Worm (Caenorhabditis elegans) whole organism, young adult: ENCODE results near the gene C50B8.6.

ENCODE experiments used
- F23B12.7 ChIP-seq: sonication (generic microtip); optimal IDR thresholded peaks from 2 replicates; lab custom pipeline; 2017; ENCODE audit warnings: missing genetic modification characterization, mild to moderate bottlenecking, missing compliant biosample characterization, antibody characterized with exemption, moderate library complexity; ENCODE audit not compliant: insufficient read depth
- F49E8.2 ChIP-seq: sonication (generic microtip); optimal IDR thresholded peaks from 3 replicates; lab custom pipeline; 2017; ENCODE audit warnings: missing genetic modification characterization, mild to moderate bottlenecking, missing compliant biosample characterization, antibody characterized with exemption, moderate library complexity; ENCODE audit not compliant: insufficient read depth
- attf-3 ChIP-seq: fragments of 200-800 bp; sonication (Bioruptor generic); conservative IDR thresholded peaks from 2 replicates; pipeline ENCODE4 v1.3.6; 2022; ENCODE audit warnings: missing genetic modification reagents, missing genetic modification characterization, missing compliant biosample characterization
- attf-6 ChIP-seq: fragments of 200-800 bp; sonication (Bioruptor generic); IDR thresholded peaks from 2 replicates; pipeline ENCODE4 v1.3.6; 2022; ENCODE audit warnings: missing genetic modification reagents, missing genetic modification characterization, missing compliant biosample characterization
- cebp-1 ChIP-seq, 2 experiments: fragments of 200-800 bp in 1 of 2; sonication (Bioruptor generic) in 1 of 2; sonication (generic microtip) in 1 of 2; IDR thresholded peaks in 1 of 2; optimal IDR thresholded peaks in 1 of 2; 2 replicates each; pipeline versions ENCODE4 v1.3.6 to Lab custom; 2017 to 2022; ENCODE audit warnings: missing compliant biosample characterization in 2 of 2, missing genetic modification characterization in 2 of 2, mild to moderate bottlenecking in 1 of 2, missing genetic modification reagents in 1 of 2, moderate library complexity in 1 of 2
- ceh-100 ChIP-seq: fragments of 200-800 bp; sonication (Bioruptor generic); IDR thresholded peaks from 2 replicates; pipeline ENCODE4 v1.3.6; 2022; ENCODE audit warnings: missing genetic modification reagents, missing genetic modification characterization, missing compliant biosample characterization
- ceh-58 ChIP-seq: fragments of 200-800 bp; sonication (Bioruptor generic); IDR thresholded peaks from 2 replicates; pipeline ENCODE4 v1.3.6; 2022; ENCODE audit warnings: missing genetic modification characterization, missing compliant biosample characterization
- ceh-91 ChIP-seq: fragments of 200-800 bp; sonication (Bioruptor generic); IDR thresholded peaks from 2 replicates; pipeline ENCODE4 v1.3.6; 2022; ENCODE audit warnings: missing genetic modification reagents, missing genetic modification characterization, missing compliant biosample characterization
- chd-7 ChIP-seq: sonication (generic microtip); optimal IDR thresholded peaks from 2 replicates; lab custom pipeline; 2016; ENCODE audit warnings: mild to moderate bottlenecking, missing genetic modification characterization, moderate library complexity, missing compliant biosample characterization
- dpl-1 ChIP-seq: fragments of 150-350 bp; optimal IDR thresholded peaks from 2 replicates; lab custom pipeline; 2014; ENCODE audit warnings: missing biosample characterization, missing genetic modification reagents, missing genetic modification characterization
- hlh-26 ChIP-seq: fragments of 200-800 bp; sonication (Bioruptor generic); conservative IDR thresholded peaks from 2 replicates; pipeline ENCODE4 v1.3.6; 2022; ENCODE audit warnings: missing genetic modification reagents, missing genetic modification characterization, missing compliant biosample characterization
- hmg-1.2 ChIP-seq: fragments of 200-800 bp; sonication (Bioruptor generic); IDR thresholded peaks from 2 replicates; pipeline ENCODE4 v1.3.6; 2022; ENCODE audit warnings: missing genetic modification reagents, missing genetic modification characterization, missing compliant biosample characterization
- hmg-20 ChIP-seq: fragments of 200-800 bp; sonication (Bioruptor generic); IDR thresholded peaks from 2 replicates; pipeline ENCODE4 v1.3.6; 2022; ENCODE audit warnings: missing genetic modification reagents, missing genetic modification characterization, missing compliant biosample characterization
- hsf-1 ChIP-seq: fragments of 200-800 bp; sonication (Bioruptor generic); IDR thresholded peaks from 2 replicates; pipeline ENCODE4 v1.3.6; 2022; ENCODE audit warnings: missing genetic modification reagents, missing genetic modification characterization, missing compliant biosample characterization
- lsl-1 ChIP-seq: fragments of 200-800 bp; sonication (Bioruptor generic); optimal IDR thresholded peaks from 2 replicates; lab custom pipeline; 2018; ENCODE audit warnings: mild to moderate bottlenecking, missing genetic modification characterization, moderate library complexity, missing compliant biosample characterization
- madf-3 ChIP-seq: fragments of 200-800 bp; sonication (Bioruptor generic); IDR thresholded peaks from 2 replicates; pipeline ENCODE4 v1.3.6; 2022; ENCODE audit warnings: missing genetic modification reagents, missing genetic modification characterization, missing compliant biosample characterization
- madf-6 ChIP-seq: fragments of 200-800 bp; sonication (Bioruptor generic); IDR thresholded peaks from 2 replicates; pipeline ENCODE4 v1.3.6; 2022; ENCODE audit warnings: missing genetic modification reagents, missing genetic modification characterization, missing compliant biosample characterization
- mes-4 ChIP-seq: sonication (generic microtip); optimal IDR thresholded peaks from 2 replicates; lab custom pipeline; 2016; ENCODE audit warnings: missing genotype, missing genetic modification characterization, missing compliant biosample characterization
- mxl-1 ChIP-seq: sonication (generic microtip); optimal IDR thresholded peaks from 2 replicates; lab custom pipeline; 2016; ENCODE audit warnings: missing genetic modification characterization, missing compliant biosample characterization
- pha-4 ChIP-seq: fragments of 150-350 bp; sonication (generic microtip); optimal IDR thresholded peaks from 2 replicates; lab custom pipeline; 2014; ENCODE audit warnings: missing biosample characterization, missing genetic modification reagents, missing genetic modification characterization
- repo-1 ChIP-seq: sonication (generic microtip); optimal IDR thresholded peaks from 2 replicates; lab custom pipeline; 2017; ENCODE audit warnings: mild to moderate bottlenecking, missing genetic modification characterization, missing compliant biosample characterization
- snpc-4 ChIP-seq, 5 experiments: fragments of 150-350 bp in 1 of 5; sonication (generic microtip) in 4 of 5; optimal IDR thresholded peaks; 2 replicates each; lab custom pipeline; 2014 to 2018; ENCODE audit warnings: missing genetic modification characterization in 5 of 5, missing biosample characterization in 3 of 5, antibody characterized with exemption in 2 of 5, mild to moderate bottlenecking in 2 of 5, missing compliant biosample characterization in 2 of 5, missing genotype in 2 of 5, moderate library complexity in 2 of 5, missing genetic modification reagents in 1 of 5
- tlf-1 ChIP-seq: fragments of 200-800 bp; sonication (Bioruptor generic); optimal IDR thresholded peaks from 2 replicates; lab custom pipeline; 2018; ENCODE audit warnings: mild to moderate bottlenecking, missing genetic modification characterization, missing compliant biosample characterization
- xnd-1 ChIP-seq: sonication (generic microtip); optimal IDR thresholded peaks from 2 replicates; lab custom pipeline; 2016; ENCODE audit warnings: missing genotype, missing genetic modification reagents, missing genetic modification characterization, missing compliant biosample characterization
- ztf-18 ChIP-seq: sonication (generic microtip); optimal IDR thresholded peaks from 2 replicates; lab custom pipeline; 2016; ENCODE audit warnings: missing genotype, mild to moderate bottlenecking, missing genetic modification characterization, missing compliant biosample characterization

Gene C50B8.6

ce11 chrV:13624424-13624823 is 45.7 kb downstream of the C50B8.6 start, which contains the start of gene F53F4.11:
Gene F53F4.11, minus strand, starts transcription at chrV:13624524.
- TF ChIP-seq chd-7 (tag; lab: Kevin White, UChicago) = peak; percentile 2
- TF ChIP-seq lsl-1 (GFP tag; lab: Kevin White, UChicago) = peak; percentile 8
- no peak for TF ChIP-seq mes-4 (tag; lab: Kevin White, UChicago)
- TF ChIP-seq dpl-1 (GFP tag; lab: Kevin White, UChicago) = no peak
- no peak for TF ChIP-seq ceh-91
- TF ChIP-seq ceh-100 (GFP tag; lab: Robert Waterston, UW) = 0 out of 2 replicates have a peak, but pooled peaks have one; percentile 24
- TF ChIP-seq F23B12.7 (tag; lab: Kevin White, UChicago) = no peak
- peak; percentile 18 for TF ChIP-seq tlf-1 (GFP tag; lab: Kevin White, UChicago)
- TF ChIP-seq repo-1 = no peak
- TF ChIP-seq hlh-26 (GFP tag; lab: Robert Waterston, UW) = no peak
- 0 out of 2 replicates have a peak, but pooled peaks have one; percentile 34 for TF ChIP-seq attf-6 (GFP tag; lab: Robert Waterston, UW)
- no peak for TF ChIP-seq hmg-1.2 (GFP tag; lab: Robert Waterston, UW)
- TF ChIP-seq pha-4 = no peak
- no peak for TF ChIP-seq F49E8.2
- no peak for TF ChIP-seq hmg-20 (GFP tag; lab: Robert Waterston, UW)
- TF ChIP-seq xnd-1 = no peak
- peak; percentile 50 for TF ChIP-seq madf-6 (GFP tag; lab: Robert Waterston, UW)
- no peak for TF ChIP-seq mxl-1
- TF ChIP-seq ztf-18 (tag; lab: Kevin White, UChicago) = no peak
- TF ChIP-seq hsf-1 (GFP tag; lab: Robert Waterston, UW) = peak; percentile 49; the same call in 1 of the 2 replicates
- no peak for TF ChIP-seq snpc-4 (GFP tag; optimal IDR thresholded peaks at IDR 0.05; lab: Kevin White, UChicago)
- TF ChIP-seq snpc-4 (tag; optimal IDR thresholded peaks at IDR 0.05; lab: Kevin White, UChicago) = no peak
- TF ChIP-seq madf-3 (GFP tag; lab: Robert Waterston, UW) = 0 out of 2 replicates have a peak, but pooled peaks have one; percentile 73

- peak; percentile 88 for TF ChIP-seq attf-3
- TF ChIP-seq xnd-1 = no peak
Measured at ce11 chrV:13625517-13626097, 46.8 kb downstream of the C50B8.6 start, which contains the start of the genes nduv-2 and F53F4.12. Gene nduv-2, minus strand, starts transcription at chrV:13625567. Gene F53F4.12, plus strand, starts transcription at chrV:13626047.

ce11 chrV:13627103-13627623 is 48.4 kb downstream of the C50B8.6 start, which contains the start of gene sde-2:
Gene sde-2, plus strand, starts transcription at chrV:13627573.
- TF ChIP-seq ceh-58 (GFP tag; lab: Robert Waterston, UW) (no peak), cebp-1 (GFP tag; IDR thresholded peaks at IDR 0.05; lab: Robert Waterston, UW) (no peak), cebp-1 (tag; optimal IDR thresholded peaks at IDR 0.05; lab: Kevin White, UChicago) (peak; percentile 7)
- TF ChIP-seq, all 124 proteins: peak for 1
